Worm (Caenorhabditis elegans) whole organism, L4/young adult: ENCODE measurements around the gene vab-7.

ENCODE experiments used
- W03F9.2 ChIP-seq: fragments of 150-350 bp; optimal IDR thresholded peaks from 2 replicates; lab custom pipeline; 2014; ENCODE audit warnings: missing biosample characterization, missing genetic modification characterization
- dao-5 ChIP-seq: sonication (generic microtip); optimal IDR thresholded peaks from 2 replicates; lab custom pipeline; 2016; ENCODE audit warnings: missing genotype, missing genetic modification characterization, moderate library complexity, missing compliant biosample characterization
- him-1 ChIP-seq: sonication (generic microtip); optimal IDR thresholded peaks from 2 replicates; lab custom pipeline; 2016; ENCODE audit warnings: missing genotype, missing genetic modification reagents, missing genetic modification characterization, missing compliant biosample characterization

- TF ChIP-seq dao-5 (no peak), him-1 (tag; lab: Kevin White, UChicago) (no peak), W03F9.2 (tag; lab: Kevin White, UChicago) (no peak)
Measured at ce11 chrIII:10875132-10875531, 45.0 kb upstream of the vab-7 start, which contains the start of gene C44B9.2.
